Worm (Caenorhabditis elegans): ENCODE results near the gene T26H5.10.

DNA sequence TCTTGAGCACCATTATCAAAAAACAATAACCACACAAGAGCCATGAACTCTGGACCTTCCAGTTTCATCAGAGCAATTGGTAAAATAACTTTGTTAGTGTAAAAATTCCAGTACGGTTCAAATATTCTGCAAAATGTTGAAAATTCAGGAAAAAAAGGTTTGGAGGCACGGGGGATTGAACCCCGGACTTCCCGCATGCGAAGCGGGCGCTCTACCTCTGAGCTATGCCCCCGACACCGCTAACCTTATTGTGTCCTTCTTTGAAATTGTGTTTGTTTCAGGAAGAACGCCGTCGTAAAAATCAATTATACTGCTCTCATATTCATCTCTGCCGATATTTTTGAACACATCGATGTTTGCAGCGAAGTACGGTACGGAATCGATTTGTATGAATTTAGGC, 36.2 kb upstream of the T26H5.10 start:
- TF ChIP-seq aha-1 (tag; optimal IDR thresholded peaks at IDR 0.05), result no peak
- no peak for TF ChIP-seq unc-62 (GFP tag; optimal IDR thresholded peaks at IDR 0.05)
- no peak for TF ChIP-seq unc-130 (tag; optimal IDR thresholded peaks at IDR 0.05)
- no peak for TF ChIP-seq ces-1 (GFP tag; optimal IDR thresholded peaks at IDR 0.05)
- TF ChIP-seq lin-13 (GFP tag; optimal IDR thresholded peaks at IDR 0.05), result no peak
- no peak for TF ChIP-seq nhr-77 (tag; optimal IDR thresholded peaks at IDR 0.05)
- no peak for TF ChIP-seq vab-15 (tag; optimal IDR thresholded peaks at IDR 0.05)
- TF ChIP-seq egl-27 (tag; optimal IDR thresholded peaks at IDR 0.05), result no peak

Measured in whole organism, L1 larva.